Fruit fly (Drosophila melanogaster): ENCODE measurements around the gene Pebp1.

Gene Pebp1

DNA sequence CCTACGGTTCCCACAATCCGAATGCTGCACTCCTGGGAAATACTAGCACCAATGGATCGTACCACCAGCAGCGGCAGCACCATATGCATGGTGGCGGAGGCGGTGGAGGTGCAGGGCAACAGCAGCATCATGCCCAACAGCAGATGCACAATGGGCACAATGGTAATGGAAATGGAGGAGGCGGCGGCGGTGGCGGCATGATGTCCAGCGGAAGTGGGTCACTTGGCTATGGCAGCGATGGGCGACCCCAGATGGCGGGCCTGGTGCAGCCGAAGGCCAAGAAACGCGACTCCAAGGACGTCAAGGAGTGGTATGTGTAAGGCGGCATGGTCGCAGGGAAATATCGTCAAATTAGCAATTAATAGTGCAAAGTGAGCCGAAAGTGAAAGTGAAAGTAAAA is 17.7 kb downstream of the Pebp1 start:
- no peak for TF ChIP-seq h (optimal IDR thresholded peaks at IDR 0.05)
- TF ChIP-seq Sin3A (optimal IDR thresholded peaks at IDR 0.05): no peak
- no peak for TF ChIP-seq ttk (optimal IDR thresholded peaks at IDR 0.05)
- no peak for TF ChIP-seq Myc (optimal IDR thresholded peaks at IDR 0.05)
- TF ChIP-seq insv (optimal IDR thresholded peaks at IDR 0.05): no peak
- TF ChIP-seq psq (optimal IDR thresholded peaks at IDR 0.05): no peak

DNA sequence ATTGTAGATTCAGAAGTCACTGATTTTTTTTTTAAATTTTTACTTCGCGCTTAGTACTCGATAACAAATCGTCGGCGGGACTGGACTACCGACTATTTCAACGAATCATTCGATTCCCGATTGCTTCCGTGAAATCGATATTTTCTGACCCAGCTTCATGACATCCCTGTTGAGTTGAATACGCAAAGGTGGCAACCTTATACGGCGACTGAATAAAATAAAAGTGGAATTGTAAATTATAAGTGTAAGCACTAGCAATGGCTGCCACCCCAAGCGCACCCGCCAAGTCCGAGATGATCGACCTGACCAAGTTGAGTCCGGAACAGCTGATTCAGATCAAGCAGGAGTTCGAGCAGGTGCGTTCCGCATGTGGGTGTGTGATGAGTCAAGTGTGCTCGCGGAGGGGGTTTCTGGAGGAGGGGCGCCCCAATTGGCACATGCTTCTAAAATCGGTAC is 21.2 kb downstream of the Pebp1 start, which contains the start of gene Pfdn5:
TSS of gene Pfdn5 (plus strand) at position 3 of the 456 bp plus-strand sequence.
- no peak for TF ChIP-seq insv (optimal IDR thresholded peaks at IDR 0.05)
- no peak for TF ChIP-seq psq (optimal IDR thresholded peaks at IDR 0.05)
- TF ChIP-seq Myc (optimal IDR thresholded peaks at IDR 0.05): no peak
- no peak for TF ChIP-seq h (optimal IDR thresholded peaks at IDR 0.05)
- TF ChIP-seq Sin3A (optimal IDR thresholded peaks at IDR 0.05): no peak
- no peak for TF ChIP-seq ttk (optimal IDR thresholded peaks at IDR 0.05)

DNA sequence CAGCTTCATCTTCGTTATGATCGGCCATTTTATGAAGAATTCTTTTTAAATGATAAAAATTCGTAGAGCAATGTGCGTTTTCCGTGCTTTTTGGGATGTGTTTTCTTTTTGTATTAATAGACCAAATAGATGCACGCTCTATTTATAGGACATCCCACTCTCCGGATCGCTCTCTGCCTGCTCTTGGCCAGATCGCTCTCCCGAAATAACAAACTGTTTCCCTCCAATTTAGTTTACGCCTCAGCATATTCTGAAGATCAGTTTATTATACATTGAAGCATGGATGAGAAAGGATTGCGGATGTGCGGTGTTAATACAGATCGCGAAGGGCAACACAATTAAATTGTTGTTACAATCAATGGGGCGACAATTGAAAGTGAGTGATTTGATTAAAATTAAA is 23.0 kb downstream of the Pebp1 start, which contains the start of gene CG5376:
TSS of gene CG5376 (minus strand) at position 101 of the 400 bp plus-strand sequence.
- TF ChIP-seq h (optimal IDR thresholded peaks at IDR 0.05) (no peak), ttk (optimal IDR thresholded peaks at IDR 0.05) (no peak), Sin3A (optimal IDR thresholded peaks at IDR 0.05) (no peak), insv (optimal IDR thresholded peaks at IDR 0.05) (no peak), psq (optimal IDR thresholded peaks at IDR 0.05) (no peak), Myc (optimal IDR thresholded peaks at IDR 0.05) (no peak)

DNA sequence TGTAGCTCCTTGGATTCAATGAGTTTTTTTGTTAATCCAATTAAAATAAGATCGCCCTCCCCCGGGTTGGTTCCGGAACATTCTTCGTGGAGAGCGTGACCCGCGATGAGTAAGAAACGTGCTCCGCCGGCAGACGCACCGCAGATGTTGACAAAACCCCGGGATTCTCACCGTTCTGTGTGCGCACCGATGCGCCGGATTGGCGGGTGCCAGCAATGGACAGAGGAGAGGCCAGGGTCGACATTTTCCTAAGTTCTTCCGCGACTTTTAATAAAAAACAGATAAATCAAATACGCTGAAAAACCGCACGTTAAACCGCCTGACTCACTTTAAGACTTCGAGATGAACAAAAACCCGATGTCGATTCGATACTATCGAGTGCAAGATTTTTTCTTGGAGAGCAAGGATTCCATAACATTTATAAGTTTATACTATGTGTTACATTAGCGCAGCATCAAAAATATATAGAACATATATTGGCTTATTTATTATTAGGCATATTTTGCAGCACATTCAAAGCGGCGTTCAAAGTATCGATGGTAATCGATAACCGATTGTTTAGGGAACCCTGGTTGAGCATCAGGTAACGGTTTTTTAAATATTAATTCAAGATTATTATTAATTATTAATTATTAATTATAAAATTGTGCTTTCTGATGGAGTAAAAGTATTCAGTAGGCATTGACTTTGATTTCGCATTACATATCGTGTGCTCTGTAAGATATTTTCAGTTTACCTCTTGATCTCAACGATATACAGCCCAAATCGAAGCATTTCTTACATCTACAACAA is 25.4 kb downstream of the Pebp1 start, which contains the start of the genes CCT1 and tHMG1:
TSS of gene CCT1 (minus strand) at position 352 of the 792 bp plus-strand sequence.
TSS of gene tHMG1 (plus strand) at position 742 of the 792 bp plus-strand sequence.
- TF ChIP-seq Sin3A (optimal IDR thresholded peaks at IDR 0.05): no peak
- TF ChIP-seq h (optimal IDR thresholded peaks at IDR 0.05): no peak
- no peak for TF ChIP-seq ttk (optimal IDR thresholded peaks at IDR 0.05)
- no peak for TF ChIP-seq Myc (optimal IDR thresholded peaks at IDR 0.05)
- no peak for TF ChIP-seq insv (optimal IDR thresholded peaks at IDR 0.05)
- no peak for TF ChIP-seq psq (optimal IDR thresholded peaks at IDR 0.05)

DNA sequence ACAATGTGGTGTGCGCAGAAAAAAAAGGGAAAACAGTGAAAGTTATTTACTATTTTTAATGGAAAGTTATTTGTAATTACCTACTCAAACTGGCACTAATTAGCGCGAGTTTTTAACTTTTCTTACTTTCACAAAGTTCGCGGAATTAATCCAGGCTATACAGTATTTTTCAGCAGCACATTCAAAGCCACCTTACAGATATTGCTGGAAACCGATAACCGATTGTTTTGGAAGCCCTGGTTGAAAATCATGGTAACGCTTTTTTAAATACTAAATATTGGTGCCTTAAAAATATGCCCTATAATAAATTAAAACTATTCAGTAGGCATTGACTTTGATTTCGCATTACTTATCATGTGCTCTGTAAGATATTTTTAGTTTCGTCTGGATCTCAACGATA is 26.9 kb downstream of the Pebp1 start, which contains the start of gene tHMG2:
TSS of gene tHMG2 (plus strand) at position 187 of the 400 bp plus-strand sequence.
- no peak for TF ChIP-seq psq (optimal IDR thresholded peaks at IDR 0.05)
- TF ChIP-seq Sin3A (optimal IDR thresholded peaks at IDR 0.05): no peak
- no peak for TF ChIP-seq ttk (optimal IDR thresholded peaks at IDR 0.05)
- TF ChIP-seq Myc (optimal IDR thresholded peaks at IDR 0.05): no peak
- no peak for TF ChIP-seq insv (optimal IDR thresholded peaks at IDR 0.05)
- no peak for TF ChIP-seq h (optimal IDR thresholded peaks at IDR 0.05)

DNA sequence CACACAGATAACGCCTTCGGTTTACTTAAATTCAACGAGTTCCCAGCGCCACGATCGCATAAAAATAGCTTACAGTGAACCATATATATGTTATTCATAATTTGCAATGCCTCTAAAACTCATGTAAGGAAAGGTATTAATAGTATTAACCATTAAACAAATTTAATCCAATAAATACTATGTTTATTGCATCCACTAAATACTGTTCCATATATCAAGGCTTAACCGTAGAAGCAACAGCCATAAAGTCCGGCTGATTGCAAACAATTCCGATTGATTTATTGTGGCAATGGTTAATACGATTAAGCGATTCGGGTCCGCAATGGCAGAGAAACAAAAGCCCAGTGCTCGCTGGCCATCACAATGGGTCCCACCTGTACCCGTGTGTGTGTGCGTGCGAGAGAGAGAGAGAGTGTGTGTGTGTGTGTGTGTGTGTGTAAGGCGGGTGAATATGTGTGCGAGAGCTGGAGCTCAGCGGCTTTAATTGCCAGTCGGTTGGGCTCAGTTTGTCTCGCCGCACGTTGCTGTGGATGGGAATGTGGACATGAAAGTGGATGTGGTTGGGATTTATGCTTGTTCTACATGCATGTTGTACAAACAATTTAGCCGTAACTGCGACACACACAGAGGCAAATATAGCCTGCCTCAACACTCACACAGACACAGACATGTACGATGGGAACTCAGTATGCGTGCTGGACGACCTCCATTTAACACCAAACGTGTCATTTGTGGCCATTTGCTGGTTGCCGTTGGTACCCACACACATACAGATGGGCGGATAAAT is 28.9 kb downstream of the Pebp1 start:
- no peak for TF ChIP-seq psq (optimal IDR thresholded peaks at IDR 0.05)
- no peak for TF ChIP-seq insv (optimal IDR thresholded peaks at IDR 0.05)
- TF ChIP-seq ttk (optimal IDR thresholded peaks at IDR 0.05): no peak
- no peak for TF ChIP-seq Myc (optimal IDR thresholded peaks at IDR 0.05)
- no peak for TF ChIP-seq Sin3A (optimal IDR thresholded peaks at IDR 0.05)
- no peak for TF ChIP-seq h (optimal IDR thresholded peaks at IDR 0.05)

DNA sequence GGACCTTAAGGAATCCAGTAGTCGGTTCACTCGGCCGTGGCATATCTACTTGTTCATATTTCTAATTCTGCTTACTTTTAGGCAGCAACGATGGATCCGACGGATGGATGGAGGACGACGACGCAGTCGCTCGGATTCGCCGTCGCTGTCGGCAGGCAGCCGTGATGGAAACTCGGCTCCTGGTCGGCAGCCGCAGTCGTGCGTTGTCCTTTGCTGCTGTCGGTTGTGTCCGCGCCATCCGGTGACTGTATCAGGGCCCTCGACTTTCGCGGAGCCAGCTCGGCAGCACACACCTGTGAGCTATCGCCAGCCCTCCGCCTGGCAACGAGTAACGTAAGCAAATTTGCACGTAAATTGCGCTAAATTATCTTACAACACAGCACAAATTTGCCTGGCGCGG is 31.2 kb downstream of the Pebp1 start, which contains the start of gene Octbeta1R:
TSS of gene Octbeta1R (plus strand) at position 191 of the 400 bp plus-strand sequence.
- TF ChIP-seq Myc (optimal IDR thresholded peaks at IDR 0.05) (no peak), h (optimal IDR thresholded peaks at IDR 0.05) (no peak)

DNA sequence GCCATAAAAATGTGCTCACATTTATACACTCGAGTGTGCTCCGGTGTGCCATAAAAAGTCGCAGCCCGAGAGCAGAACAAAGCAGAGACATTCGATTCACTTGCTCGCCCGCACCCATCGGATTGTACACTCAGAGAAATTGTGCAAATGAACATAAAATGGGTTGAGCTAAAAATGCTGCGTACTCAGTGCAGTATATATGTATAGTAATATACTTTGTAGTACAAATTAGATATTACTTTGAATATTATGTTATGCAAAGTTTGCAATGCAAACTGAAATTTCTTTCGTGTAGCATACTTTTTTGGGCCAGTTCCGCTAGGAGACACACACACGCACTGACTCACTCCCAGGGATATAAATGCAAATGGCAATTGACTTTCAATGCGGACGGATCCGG is 37.8 kb downstream of the Pebp1 start:
- TF ChIP-seq h (optimal IDR thresholded peaks at IDR 0.05): no peak
- TF ChIP-seq Sin3A (optimal IDR thresholded peaks at IDR 0.05): no peak

DNA sequence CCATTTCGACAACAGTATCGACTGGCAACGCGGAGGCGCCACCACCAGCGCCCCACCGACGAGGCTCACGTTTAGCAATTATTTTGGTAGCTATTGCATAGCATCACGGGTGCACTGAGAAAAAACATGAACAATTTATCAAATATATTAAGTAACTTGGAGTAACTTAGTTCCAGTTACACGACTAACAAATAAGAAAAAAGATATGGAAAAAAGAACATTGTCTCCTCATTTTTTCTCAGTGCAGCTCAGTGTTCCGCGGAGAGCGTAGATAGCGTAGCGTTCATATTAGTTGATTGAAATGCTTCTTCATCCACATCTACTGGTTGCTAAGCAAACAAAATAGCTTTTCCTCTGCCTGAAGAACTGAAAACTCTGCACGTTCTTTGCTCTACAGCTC is 49.5 kb downstream of the Pebp1 start:
- no peak for TF ChIP-seq psq (optimal IDR thresholded peaks at IDR 0.05)

All from Kc167 (cell line).